Worm (Caenorhabditis elegans) whole organism, L4/young adult: Measurements from ENCODE around the gene C54F6.6.

Experiments used
- W03F9.2 ChIP-seq: fragments of 150-350 bp; optimal IDR thresholded peaks from 2 replicates; lab custom pipeline; 2014; ENCODE audit warnings: missing biosample characterization, missing genetic modification characterization
- dao-5 ChIP-seq: sonication (generic microtip); optimal IDR thresholded peaks from 2 replicates; lab custom pipeline; 2016; ENCODE audit warnings: missing genotype, missing genetic modification characterization, moderate library complexity, missing compliant biosample characterization
- him-1 ChIP-seq: sonication (generic microtip); optimal IDR thresholded peaks from 2 replicates; lab custom pipeline; 2016; ENCODE audit warnings: missing genotype, missing genetic modification reagents, missing genetic modification characterization, missing compliant biosample characterization

DNA sequence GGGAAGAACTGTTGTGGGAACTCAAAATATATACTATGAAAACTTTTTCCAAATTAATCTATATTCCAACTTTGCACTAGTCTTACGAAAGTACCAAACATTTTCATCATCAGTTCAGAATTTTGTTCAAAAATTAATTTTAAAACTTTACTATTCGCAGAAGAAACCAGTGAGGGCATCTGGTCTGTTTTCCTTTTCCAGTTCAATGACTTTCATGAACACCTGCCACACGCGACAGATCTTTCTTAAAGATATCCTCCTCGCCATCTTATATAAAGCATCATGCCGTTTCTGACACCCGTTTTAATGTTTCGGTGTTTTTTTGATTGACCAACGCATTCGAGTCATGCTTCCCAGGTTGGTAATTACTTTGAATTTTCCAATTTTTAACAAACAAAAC is 9.5 kb downstream of the C54F6.6 start, which contains the start of gene C54F6.3:
- no peak for TF ChIP-seq dao-5
- no peak for TF ChIP-seq him-1 (tag; lab: Kevin White, UChicago)
- no peak for TF ChIP-seq W03F9.2 (tag; lab: Kevin White, UChicago)
